Fruit fly (Drosophila melanogaster) whole organism, embryonic: ENCODE data around the gene CG4020.

Source experiments
- ATbp ChIP-seq: fragments of 200-800 bp; sonication (Bioruptor generic); optimal IDR thresholded peaks from 2 replicates; lab custom pipeline; 2017; ENCODE audit warnings: missing biosample characterization, mild to moderate bottlenecking, missing genetic modification characterization, missing genetic modification reagents
- Asciz ChIP-seq: fragments of 200-800 bp; sonication (Bioruptor generic); optimal IDR thresholded peaks from 2 replicates; lab custom pipeline; 2017; ENCODE audit warnings: missing biosample characterization, mild to moderate bottlenecking, missing genetic modification characterization, missing genetic modification reagents
- Awh ChIP-seq: fragments of 200-800 bp; sonication (Bioruptor generic); IDR thresholded peaks from 2 replicates; pipeline ENCODE4, ENCODE4 v1.3.6; 2022; ENCODE audit warnings: missing biosample characterization, missing genetic modification characterization
- Bteb2 ChIP-seq: fragments of 200-800 bp; sonication (Bioruptor generic); optimal IDR thresholded peaks from 2 replicates; lab custom pipeline; 2016; ENCODE audit warnings: missing biosample characterization, missing genetic modification characterization
- CG10209 ChIP-seq: fragments of 200-800 bp; sonication (Bioruptor generic); optimal IDR thresholded peaks from 3 replicates; lab custom pipeline; 2017; ENCODE audit warnings: missing biosample characterization, mild to moderate bottlenecking, missing genetic modification characterization, missing genetic modification reagents
- CG10565 ChIP-seq: fragments of 200-800 bp; sonication (Bioruptor generic); optimal IDR thresholded peaks from 3 replicates; lab custom pipeline; 2016; ENCODE audit warnings: missing biosample characterization, mild to moderate bottlenecking, missing genetic modification characterization
- CG10979 ChIP-seq: fragments of 200-800 bp; sonication (Bioruptor generic); optimal IDR thresholded peaks from 2 replicates; lab custom pipeline; 2018; ENCODE audit warnings: missing biosample characterization, mild to moderate bottlenecking, missing genetic modification characterization, moderate library complexity
- CG11504 ChIP-seq: fragments of 200-800 bp; sonication (Bioruptor generic); optimal IDR thresholded peaks from 3 replicates; lab custom pipeline; 2019; ENCODE audit warnings: missing biosample characterization, mild to moderate bottlenecking, missing genetic modification characterization, moderate library complexity
- CG11560 ChIP-seq: fragments of 200-800 bp; sonication (Bioruptor generic); IDR thresholded peaks from 3 replicates; pipeline ENCODE4 v1.3.6; 2022; ENCODE audit warnings: missing biosample characterization, missing genetic modification characterization
- CG12659 ChIP-seq: fragments of 200-800 bp; sonication (Bioruptor generic); optimal IDR thresholded peaks from 3 replicates; lab custom pipeline; 2017; ENCODE audit warnings: mild to moderate bottlenecking, missing biosample characterization, missing genetic modification reagents, missing genetic modification characterization
- CG13894 ChIP-seq: fragments of 200-800 bp; sonication (Bioruptor generic); optimal IDR thresholded peaks from 3 replicates; lab custom pipeline; 2018; ENCODE audit warnings: missing biosample characterization, mild to moderate bottlenecking, missing genetic modification characterization, moderate library complexity
- CG15696 ChIP-seq: fragments of 200-800 bp; sonication (Bioruptor generic); optimal IDR thresholded peaks from 2 replicates; lab custom pipeline; 2019; ENCODE audit warnings: missing biosample characterization, mild to moderate bottlenecking, missing genetic modification characterization, moderate library complexity
- CG1603 ChIP-seq: fragments of 200-800 bp; sonication (Bioruptor generic); optimal IDR thresholded peaks from 2 replicates; lab custom pipeline; 2019; ENCODE audit warnings: missing biosample characterization, mild to moderate bottlenecking, missing genetic modification characterization, moderate library complexity
- CG18011 ChIP-seq: fragments of 200-800 bp; sonication (Bioruptor generic); optimal IDR thresholded peaks from 2 replicates; lab custom pipeline; 2017; ENCODE audit warnings: missing biosample characterization, missing genetic modification characterization, mild to moderate bottlenecking, moderate library complexity, missing genotype
- CG3065 ChIP-seq: fragments of 200-800 bp; sonication (Bioruptor generic); optimal IDR thresholded peaks from 2 replicates; lab custom pipeline; 2016; ENCODE audit warnings: missing biosample characterization, missing genetic modification characterization
- CG31365 ChIP-seq: fragments of 200-800 bp; sonication (Bioruptor generic); optimal IDR thresholded peaks from 2 replicates; lab custom pipeline; 2018; ENCODE audit warnings: missing biosample characterization, mild to moderate bottlenecking, missing genetic modification characterization
- CG31441 ChIP-seq: fragments of 200-800 bp; sonication (Bioruptor generic); IDR thresholded peaks from 2 replicates; pipeline ENCODE4 v1.3.6; 2022; ENCODE audit warnings: missing biosample characterization, missing genetic modification characterization
- CG4730 ChIP-seq: fragments of 200-800 bp; sonication (Bioruptor generic); IDR thresholded peaks from 2 replicates; pipeline ENCODE4 v1.3.6; 2022; ENCODE audit warnings: missing biosample characterization, missing genetic modification characterization
- CG4854 ChIP-seq: fragments of 200-800 bp; sonication (Bioruptor generic); optimal IDR thresholded peaks from 2 replicates; lab custom pipeline; 2016; ENCODE audit warnings: missing biosample characterization, missing genetic modification characterization, inconsistent platforms
- CG6689 ChIP-seq: fragments of 200-800 bp; sonication (Bioruptor generic); IDR thresholded peaks from 2 replicates; pipeline ENCODE4 v1.3.6; 2022; ENCODE audit warnings: missing biosample characterization, missing genetic modification characterization
- CG7372 ChIP-seq: fragments of 200-800 bp; sonication (Bioruptor generic); IDR thresholded peaks from 2 replicates; pipeline ENCODE4 v1.3.6; 2022; ENCODE audit warnings: missing biosample characterization, missing genetic modification characterization
- CG7839 ChIP-seq: fragments of 200-800 bp; sonication (Bioruptor generic); optimal IDR thresholded peaks from 3 replicates; lab custom pipeline; 2018; ENCODE audit warnings: missing biosample characterization, mild to moderate bottlenecking, missing genetic modification characterization, moderate library complexity
- CG8290 ChIP-seq, 3 experiments: fragments of 200-800 bp; sonication (Bioruptor generic); optimal IDR thresholded peaks; 2 replicates each; lab custom pipeline; 2016 to 2019; ENCODE audit warnings: missing biosample characterization in 3 of 3, missing genetic modification characterization in 3 of 3, mild to moderate bottlenecking in 2 of 3, moderate library complexity in 1 of 3
- CG9876 ChIP-seq: fragments of 200-800 bp; sonication (Bioruptor generic); optimal IDR thresholded peaks from 2 replicates; lab custom pipeline; 2016; ENCODE audit warnings: missing biosample characterization, missing genetic modification characterization
- CG9932 ChIP-seq: fragments of 200-800 bp; sonication (Bioruptor generic); IDR thresholded peaks from 2 replicates; pipeline ENCODE4 v1.3.6; 2022; ENCODE audit warnings: missing biosample characterization, missing genetic modification characterization
- Dref ChIP-seq: fragments of 200-800 bp; sonication (Bioruptor generic); IDR thresholded peaks from 2 replicates; pipeline ENCODE4 v1.3.6; 2022; ENCODE audit warnings: missing biosample characterization, missing genetic modification characterization
- Fer1 ChIP-seq: fragments of 200-800 bp; sonication (Bioruptor generic); optimal IDR thresholded peaks from 2 replicates; lab custom pipeline; 2017; ENCODE audit warnings: missing biosample characterization, mild to moderate bottlenecking, missing genetic modification characterization
- GATAe ChIP-seq: fragments of 200-800 bp; sonication (Bioruptor generic); conservative IDR thresholded peaks from 2 replicates; pipeline ENCODE4 v1.3.6; 2022; ENCODE audit warnings: missing biosample characterization, missing genetic modification characterization
- HLH3B ChIP-seq: fragments of 200-800 bp; sonication (Bioruptor generic); IDR thresholded peaks from 2 replicates; pipeline ENCODE4 v1.3.6; 2022; ENCODE audit warnings: missing biosample characterization, missing genetic modification characterization
- MTF-1 ChIP-seq: fragments of 200-800 bp; sonication (Bioruptor generic); optimal IDR thresholded peaks from 2 replicates; lab custom pipeline; 2018; ENCODE audit warnings: missing biosample characterization, mild to moderate bottlenecking, missing genetic modification characterization, borderline replicate concordance
- Mad ChIP-seq: fragments of 200-800 bp; sonication (Bioruptor generic); optimal IDR thresholded peaks from 2 replicates; lab custom pipeline; 2016; ENCODE audit warnings: missing biosample characterization, missing genetic modification characterization
- Poxn ChIP-seq: fragments of 200-800 bp; sonication (Bioruptor generic); IDR thresholded peaks from 2 replicates; pipeline ENCODE4 v1.3.6; 2022; ENCODE audit warnings: missing biosample characterization, missing genetic modification characterization
- ase ChIP-seq: fragments of 200-800 bp; sonication (Bioruptor generic); IDR thresholded peaks from 3 replicates; pipeline ENCODE4 v1.3.6; 2022; ENCODE audit warnings: missing biosample characterization, missing genetic modification characterization
- ato ChIP-seq: fragments of 200-800 bp; sonication (Bioruptor generic); IDR thresholded peaks from 2 replicates; pipeline ENCODE4 v1.3.6; 2022; ENCODE audit warnings: missing biosample characterization, missing genetic modification characterization; ENCODE audit not compliant: partially characterized antibody
- bsh ChIP-seq, 2 experiments: fragments of 200-800 bp; sonication (Bioruptor generic); optimal IDR thresholded peaks; 2 replicates each; lab custom pipeline; 2017 to 2018; ENCODE audit warnings: mild to moderate bottlenecking in 2 of 2, missing biosample characterization in 2 of 2, missing genetic modification characterization in 2 of 2, moderate library complexity in 1 of 2
- btn ChIP-seq: fragments of 200-800 bp; sonication (Bioruptor generic); optimal IDR thresholded peaks from 2 replicates; lab custom pipeline; 2016; ENCODE audit warnings: missing biosample characterization, missing genetic modification characterization
- cwo ChIP-seq: fragments of 200-800 bp; sonication (Bioruptor generic); optimal IDR thresholded peaks from 3 replicates; lab custom pipeline; 2017; ENCODE audit warnings: missing biosample characterization, missing genetic modification characterization, mild to moderate bottlenecking, moderate library complexity, missing genetic modification reagents
- fu2 ChIP-seq: fragments of 200-800 bp; sonication (Bioruptor generic); optimal IDR thresholded peaks from 2 replicates; lab custom pipeline; 2016; ENCODE audit warnings: missing biosample characterization, missing genetic modification characterization
- gem ChIP-seq: fragments of 200-800 bp; sonication (Bioruptor generic); optimal IDR thresholded peaks from 2 replicates; lab custom pipeline; 2019; ENCODE audit warnings: missing biosample characterization, mild to moderate bottlenecking, missing genetic modification characterization, moderate library complexity
- grau ChIP-seq: fragments of 200-800 bp; optimal IDR thresholded peaks from 3 replicates; lab custom pipeline; 2019; ENCODE audit warnings: missing biosample characterization, mild to moderate bottlenecking, missing genetic modification characterization, moderate library complexity
- gt ChIP-seq: fragments of 200-800 bp; sonication (Bioruptor generic); IDR thresholded peaks from 2 replicates; pipeline ENCODE4 v1.3.6; 2022; ENCODE audit warnings: missing biosample characterization, missing genetic modification characterization
- kah ChIP-seq: fragments of 200-800 bp; sonication (Bioruptor generic); optimal IDR thresholded peaks from 2 replicates; lab custom pipeline; 2018; ENCODE audit warnings: missing biosample characterization, mild to moderate bottlenecking, missing genetic modification characterization
- p53 ChIP-seq: fragments of 200-800 bp; sonication (Bioruptor generic); optimal IDR thresholded peaks from 2 replicates; lab custom pipeline; 2016; ENCODE audit warnings: missing biosample characterization, missing genetic modification characterization
- sc ChIP-seq, 3 experiments: fragments of >200 bp in 2 of 3; fragments of 200-800 bp in 1 of 3; sonication (Bioruptor generic) in 1 of 3; optimal IDR thresholded peaks; 2 replicates in 2 of 3; 3 replicates in 1 of 3; lab custom pipeline; 2017; ENCODE audit warnings: mild to moderate bottlenecking in 1 of 3, missing biosample characterization in 1 of 3, missing genetic modification characterization in 1 of 3, missing genetic modification reagents in 1 of 3
- seq ChIP-seq: fragments of 200-800 bp; sonication (Bioruptor generic); IDR thresholded peaks from 2 replicates; pipeline ENCODE4 v1.3.6; 2022; ENCODE audit warnings: missing biosample characterization, missing genetic modification characterization
- sisA ChIP-seq: fragments of 200-800 bp; sonication (Bioruptor generic); IDR thresholded peaks from 2 replicates; pipeline ENCODE4 v1.3.6; 2022; ENCODE audit warnings: missing biosample characterization, missing genetic modification characterization
- so ChIP-seq: fragments of 200-800 bp; sonication (Bioruptor generic); IDR thresholded peaks from 3 replicates; pipeline ENCODE4 v1.3.6; 2022; ENCODE audit warnings: missing biosample characterization, missing genetic modification characterization
- sqz ChIP-seq: fragments of 200-800 bp; sonication (Bioruptor generic); optimal IDR thresholded peaks from 3 replicates; lab custom pipeline; 2018; ENCODE audit warnings: missing biosample characterization, mild to moderate bottlenecking, missing genetic modification characterization
- tll ChIP-seq, 2 experiments: fragments of 200-800 bp in 1 of 2; fragments of >200 bp in 1 of 2; sonication (Bioruptor generic) in 1 of 2; optimal IDR thresholded peaks; 2 replicates each; lab custom pipeline; 2017 to 2019; ENCODE audit warnings: missing biosample characterization in 2 of 2, missing genetic modification characterization in 2 of 2, mild to moderate bottlenecking in 1 of 2, moderate library complexity in 1 of 2

The CG4020 gene

DNA sequence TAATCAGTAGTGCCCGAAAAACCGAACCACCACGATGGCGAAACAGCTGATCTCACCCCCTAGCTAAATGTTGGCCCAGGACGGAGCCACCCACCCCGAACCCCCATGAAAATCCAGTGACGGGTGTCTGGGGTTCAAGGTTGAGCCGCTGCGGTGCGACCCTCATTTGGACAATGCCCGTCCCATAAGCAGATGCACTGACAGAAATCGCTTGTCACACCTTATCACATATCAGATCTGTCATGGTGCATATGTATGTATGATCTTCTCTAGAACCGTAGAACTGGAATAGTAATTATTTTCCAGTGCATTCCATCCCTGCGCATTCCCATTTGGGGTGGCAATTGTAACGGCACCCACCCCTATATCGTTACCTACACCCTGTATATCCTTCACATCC, 16.6 kb upstream of the CG4020 start:
- TF ChIP-seq CG13894 (tag; lab: Kevin White, UChicago) (no peak), sc (optimal IDR thresholded peaks at IDR 0.05; lab: Kevin White, UChicago) (no peak), sc (GFP tag; optimal IDR thresholded peaks at IDR 0.05; lab: Kevin White, UChicago) (no peak), CG8290 (GFP tag; optimal IDR thresholded peaks at IDR 0.05; lab: Kevin White, UChicago) (no peak), CG8290 (tag; optimal IDR thresholded peaks at IDR 0.05; lab: Kevin White, UChicago) (peak in 1 of 2 experiments; percentile 51), so (GFP tag; lab: Robert Waterston, UW) (peak; percentile 44; the same call in 1 of the 3 replicates), grau (tag; lab: Kevin White, UChicago) (peak; percentile 27), sisA (peak; percentile 26; the same call in 1 of the 2 replicates), CG3065 (GFP tag; lab: Kevin White, UChicago) (no peak), fu2 (no peak), p53 (GFP tag; lab: Kevin White, UChicago) (no peak), CG31441 (GFP tag; lab: Robert Waterston, UW) (no peak; the same call in 1 of the 2 replicates), cwo (GFP tag; lab: Kevin White, UChicago) (no peak), HLH3B (GFP tag; lab: Robert Waterston, UW) (peak; percentile 33; the same call in 1 of the 2 replicates), CG12659 (GFP tag; lab: Kevin White, UChicago) (peak; percentile 12), Fer1 (peak; percentile 2), ato (GFP tag; lab: Robert Waterston, UW) (no peak), gt (GFP tag; lab: Robert Waterston, UW) (no peak), btn (no peak), gem (tag; lab: Kevin White, UChicago) (peak; percentile 47), CG11504 (peak; percentile 42), Bteb2 (GFP tag; lab: Kevin White, UChicago) (no peak), CG1603 (tag; lab: Kevin White, UChicago) (peak; percentile 63), CG9876 (GFP tag; lab: Kevin White, UChicago) (no peak), bsh (GFP tag; optimal IDR thresholded peaks at IDR 0.05; lab: Kevin White, UChicago) (peak in 1 of 2 experiments; percentile 61), Dref (no peak), ATbp (peak; percentile 57), CG10979 (tag; lab: Kevin White, UChicago) (peak; percentile 49), CG10209 (no peak), MTF-1 (GFP tag; lab: Kevin White, UChicago) (no peak), CG11560 (tag; lab: Robert Waterston, UW) (no peak), Awh (GFP tag; lab: Robert Waterston, UW) (0 out of 2 replicates have a peak, but pooled peaks have one; percentile 6), seq (peak; percentile 70), CG7839 (tag; lab: Kevin White, UChicago) (peak; percentile 27), CG4730 (0 out of 2 replicates have a peak, but pooled peaks have one; percentile 21), Poxn (GFP tag; lab: Robert Waterston, UW) (no peak), ase (GFP tag; lab: Robert Waterston, UW) (no peak), sqz (GFP tag; lab: Kevin White, UChicago) (no peak), CG15696 (peak; percentile 19), Asciz (GFP tag; lab: Kevin White, UChicago) (peak; percentile 1), Mad (GFP tag; lab: Kevin White, UChicago) (no peak), CG4854 (GFP tag; lab: Kevin White, UChicago) (no peak), CG9932 (GFP tag; lab: Robert Waterston, UW) (no peak), GATAe (GFP tag; lab: Robert Waterston, UW) (no peak), CG10565 (GFP tag; lab: Kevin White, UChicago) (no peak), tll (GFP tag; optimal IDR thresholded peaks at IDR 0.05; lab: Kevin White, UChicago) (no peak), CG18011 (GFP tag; lab: Kevin White, UChicago) (no peak), kah (no peak), CG6689 (GFP tag; lab: Robert Waterston, UW) (no peak), CG31365 (tag; lab: Kevin White, UChicago) (no peak), CG7372 (GFP tag; lab: Robert Waterston, UW) (no peak)
